Fruit fly (Drosophila melanogaster): ENCODE results near the gene Dyro.
A peak's percentile ranks its signal among the peaks of the same experiment; 100 is the strongest.

The Dyro gene

DNA sequence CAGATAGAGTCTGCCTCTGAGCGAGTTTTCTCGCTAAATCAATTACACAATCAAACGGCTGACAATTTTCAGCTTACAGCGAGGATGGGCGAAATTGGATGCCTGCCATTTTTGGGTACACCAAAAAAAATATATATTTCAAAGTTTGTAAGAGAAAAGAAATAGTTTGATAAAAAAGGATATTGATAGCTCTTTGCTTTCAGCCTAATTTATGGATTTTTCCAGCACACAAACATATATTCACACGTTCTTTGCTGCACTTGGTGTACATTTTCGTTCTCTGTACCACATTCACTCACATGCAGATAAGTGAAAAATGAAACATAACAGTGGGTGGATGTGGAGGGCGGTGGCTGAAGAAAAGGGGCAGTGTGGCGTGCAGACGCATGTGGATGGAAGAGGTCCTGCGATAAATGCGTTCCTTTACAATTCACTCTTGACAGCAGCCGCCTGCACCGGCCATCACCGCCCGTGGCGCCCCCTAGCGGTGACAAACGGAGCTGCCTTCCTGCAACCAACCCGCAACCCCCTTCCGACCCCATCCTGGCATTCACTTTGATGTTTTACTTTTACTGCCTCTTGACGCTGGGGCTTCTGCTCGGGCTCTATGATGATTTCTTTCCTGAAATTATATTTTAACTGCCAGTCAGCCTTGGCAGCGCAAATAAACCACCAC is 19.3 kb upstream of the Dyro start (continued):
- TF ChIP-seq gsb-n (tag; optimal IDR thresholded peaks at IDR 0.05): no peak
- 0 out of 2 replicates have a peak, but pooled peaks have one; percentile 15 for TF ChIP-seq CG31441 (GFP tag; IDR thresholded peaks at IDR 0.05)
- no peak for TF ChIP-seq insv (GFP tag; optimal IDR thresholded peaks at IDR 0.05)
- peak; percentile 30; the same call in 1 of the 2 replicates for TF ChIP-seq CG32532 (GFP tag; IDR thresholded peaks at IDR 0.05)
- TF ChIP-seq exex (tag; optimal IDR thresholded peaks at IDR 0.05): no peak
- TF ChIP-seq Ptx1 (GFP tag; IDR thresholded peaks at IDR 0.05): peak; percentile 36; the same call in 1 of the 2 replicates
- TF ChIP-seq pan (optimal IDR thresholded peaks at IDR 0.05): no peak
- peak in 1 of 2 experiments; percentile 19 for TF ChIP-seq pan (GFP tag; optimal IDR thresholded peaks at IDR 0.05 in 1 of 2, IDR thresholded peaks at IDR 0.05 in 1 of 2)
- peak; percentile 23; the same call in 1 of the 3 replicates for TF ChIP-seq tgo (GFP tag; IDR thresholded peaks at IDR 0.05)
- peak; percentile 46; the same call in 1 of the 2 replicates for TF ChIP-seq Xrp1 (GFP tag; IDR thresholded peaks at IDR 0.05)
- TF ChIP-seq CHES-1-like (GFP tag; optimal IDR thresholded peaks at IDR 0.05): no peak
- no peak for TF ChIP-seq CG32772 (GFP tag; IDR thresholded peaks at IDR 0.05)
- TF ChIP-seq CG30431 (GFP tag; optimal IDR thresholded peaks at IDR 0.05): peak; percentile 6
- peak; percentile 45; the same call in 2 of the 3 replicates for TF ChIP-seq row (GFP tag; IDR thresholded peaks at IDR 0.05)
- peak; percentile 30; the same call in 1 of the 2 replicates for TF ChIP-seq sisA (GFP tag; IDR thresholded peaks at IDR 0.05)
- no peak for TF ChIP-seq CG7786 (GFP tag; optimal IDR thresholded peaks at IDR 0.05)
- TF ChIP-seq Ada2b (GFP tag; IDR thresholded peaks at IDR 0.05): 0 out of 2 replicates have a peak, but pooled peaks have one; percentile 17
- TF ChIP-seq lab (GFP tag; optimal IDR thresholded peaks at IDR 0.05): peak; percentile 8
- TF ChIP-seq sens (GFP tag): peak; percentile 77
- peak; percentile 6 for TF ChIP-seq Blimp-1 (GFP tag; optimal IDR thresholded peaks at IDR 0.05)
- TF ChIP-seq CG17328 (GFP tag; IDR thresholded peaks at IDR 0.05): no peak
- peak; percentile 49 for TF ChIP-seq vvl (GFP tag; IDR thresholded peaks at IDR 0.05)
- peak; percentile 79 for TF ChIP-seq CTCF (GFP tag; optimal IDR thresholded peaks at IDR 0.05)
- TF ChIP-seq gem (tag; optimal IDR thresholded peaks at IDR 0.05): peak; percentile 20
- TF ChIP-seq pfk (GFP tag; optimal IDR thresholded peaks at IDR 0.05): no peak
- TF ChIP-seq chm (GFP tag; IDR thresholded peaks at IDR 0.05): peak; percentile 13; the same call in 1 of the 2 replicates
- no peak for TF ChIP-seq CG8290 (GFP tag; optimal IDR thresholded peaks at IDR 0.05)
- no peak for TF ChIP-seq CG8290 (tag; optimal IDR thresholded peaks at IDR 0.05)
- peak; percentile 14 for TF ChIP-seq Sox102F (GFP tag; optimal IDR thresholded peaks at IDR 0.05)
- no peak for TF ChIP-seq CG10462 (GFP tag; optimal IDR thresholded peaks at IDR 0.05)
- TF ChIP-seq Med (GFP tag): peak; percentile 26
- 0 out of 3 replicates have a peak, but pooled peaks have one; percentile 49 for TF ChIP-seq CG3726 (GFP tag; IDR thresholded peaks at IDR 0.05)
- 0 out of 2 replicates have a peak, but pooled peaks have one; percentile 17 for TF ChIP-seq slbo (GFP tag; IDR thresholded peaks at IDR 0.05)

DNA sequence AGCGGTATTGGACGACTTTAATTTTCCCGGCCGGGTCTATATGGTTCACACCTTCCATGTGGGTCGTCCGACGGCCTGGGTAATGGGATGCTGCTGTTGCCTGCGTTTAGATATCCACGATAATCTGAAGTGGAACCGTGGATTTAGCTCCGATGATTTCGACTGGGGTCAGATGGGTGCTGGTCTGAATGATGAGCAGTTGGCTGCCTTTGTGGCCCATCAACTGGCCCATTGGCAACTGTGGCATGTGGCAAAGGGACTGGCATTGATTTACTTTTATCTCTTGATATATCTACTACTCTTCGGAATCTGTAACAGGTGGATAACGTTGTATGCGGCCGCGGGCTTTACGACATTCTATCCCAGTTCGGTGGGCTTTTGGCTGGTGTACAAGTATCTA is 17.0 kb upstream of the Dyro start:
- TF ChIP-seq ase (GFP tag; IDR thresholded peaks at IDR 0.05): 0 out of 3 replicates have a peak, but pooled peaks have one; percentile 26
- no peak for TF ChIP-seq CG6854 (GFP tag; optimal IDR thresholded peaks at IDR 0.05)
- peak; percentile 75 for TF ChIP-seq Med (GFP tag)
- TF ChIP-seq chm (GFP tag; IDR thresholded peaks at IDR 0.05): 0 out of 2 replicates have a peak, but pooled peaks have one; percentile 50

DNA sequence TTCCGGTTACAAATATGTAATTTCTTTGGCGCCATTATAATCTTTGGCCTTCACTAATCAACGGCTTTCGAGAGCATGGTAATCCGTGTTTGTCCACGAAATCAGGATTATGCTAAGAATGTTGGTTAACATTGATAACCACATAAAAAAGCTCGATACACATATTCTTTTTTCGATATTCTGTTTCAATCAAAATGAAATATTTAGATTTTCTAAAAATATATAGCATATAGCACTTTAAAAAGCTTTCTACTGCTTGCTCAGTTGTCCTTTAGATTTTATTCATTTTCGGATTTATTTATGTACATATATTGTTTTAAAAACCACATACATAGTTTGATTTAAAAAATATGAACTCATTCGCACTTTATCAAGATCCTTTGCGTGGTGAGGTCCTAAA is 15.7 kb upstream of the Dyro start, which contains the start of gene CG7573:
TSS of gene CG7573 (plus strand) at position 301 of the 400 bp plus-strand sequence.
- TF ChIP-seq org-1 (GFP tag; optimal IDR thresholded peaks at IDR 0.05) (no peak), YL-1 (GFP tag; optimal IDR thresholded peaks at IDR 0.05) (no peak), wor (GFP tag; IDR thresholded peaks at IDR 0.05) (no peak), Hsf (GFP tag; optimal IDR thresholded peaks at IDR 0.05) (no peak), sens-2 (GFP tag; IDR thresholded peaks at IDR 0.05) (no peak), CG4424 (GFP tag; optimal IDR thresholded peaks at IDR 0.05) (no peak), al (GFP tag; IDR thresholded peaks at IDR 0.05) (no peak), disco-r (GFP tag; optimal IDR thresholded peaks at IDR 0.05) (no peak), CG11696 (GFP tag; IDR thresholded peaks at IDR 0.05) (no peak), ssp (GFP tag; IDR thresholded peaks at IDR 0.05) (no peak), aop (GFP tag; IDR thresholded peaks at IDR 0.05) (no peak), Nf-YB (GFP tag; optimal IDR thresholded peaks at IDR 0.05) (no peak), hth (optimal IDR thresholded peaks at IDR 0.05) (no peak), trh (GFP tag; optimal IDR thresholded peaks at IDR 0.05) (no peak), CG9215 (GFP tag; IDR thresholded peaks at IDR 0.05) (no peak), fru (optimal IDR thresholded peaks at IDR 0.05) (no peak), CG17568 (GFP tag; optimal IDR thresholded peaks at IDR 0.05) (no peak), CG11398 (GFP tag; optimal IDR thresholded peaks at IDR 0.05) (no peak)

Measured in whole organism, embryonic.